Fruit fly (Drosophila melanogaster): ENCODE results near the gene CG14258.

DNA sequence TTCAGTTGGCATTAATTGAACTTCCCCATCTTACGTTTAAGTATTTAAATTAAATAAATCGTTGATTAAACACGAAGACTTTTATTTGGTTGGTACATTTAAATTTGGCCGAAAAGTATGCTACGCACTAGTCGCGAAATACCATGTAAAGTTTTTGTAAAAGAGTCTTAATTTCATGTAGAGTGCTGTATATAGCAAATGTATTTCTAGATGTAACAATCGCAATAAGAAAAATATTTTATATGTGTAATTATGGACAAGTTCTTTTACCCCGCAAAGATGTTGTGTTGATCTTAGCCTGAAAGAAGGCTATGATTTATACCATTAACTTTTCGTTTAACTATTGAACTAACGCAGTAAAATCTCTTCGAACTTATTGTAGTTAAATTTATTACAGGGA lies 10.2 kb upstream of the CG14258 start:
- TF ChIP-seq Myc (optimal IDR thresholded peaks at IDR 0.05) (no peak), insv (optimal IDR thresholded peaks at IDR 0.05) (no peak), Sin3A (optimal IDR thresholded peaks at IDR 0.05) (no peak), psq (optimal IDR thresholded peaks at IDR 0.05) (no peak), h (optimal IDR thresholded peaks at IDR 0.05) (no peak)

Measured in Kc167 (cell line).